Fruit fly (Drosophila melanogaster): Measurements from ENCODE around the gene Edem2.
"Not testable (repeated sequence)": the region's sequence is repeated elsewhere in the genome, so short reads cannot be mapped to it uniquely, and the experiment has no call there.

The Edem2 gene

dm6 chr2L:13206077-13206668 lies 14.2 kb downstream of the Edem2 start (continued):
- no peak for TF ChIP-seq Ravus (GFP tag; IDR thresholded peaks at IDR 0.05)
- TF ChIP-seq Bgb (GFP tag; IDR thresholded peaks at IDR 0.05; ENCODE audit: partially characterized antibody): no peak
- TF ChIP-seq ase (GFP tag; IDR thresholded peaks at IDR 0.05): no peak
- no peak for TF ChIP-seq crp (GFP tag; optimal IDR thresholded peaks at IDR 0.05)
- no peak for TF ChIP-seq CG9609 (GFP tag; optimal IDR thresholded peaks at IDR 0.05)
- TF ChIP-seq CG13296 (GFP tag; optimal IDR thresholded peaks at IDR 0.05): peak; percentile 37
- peak; percentile 98 for TF ChIP-seq sug (tag; optimal IDR thresholded peaks at IDR 0.05)

- TF ChIP-seq CG8765 (GFP tag; IDR thresholded peaks at IDR 0.05): no peak
- TF ChIP-seq CG7963 (GFP tag; IDR thresholded peaks at IDR 0.05; ENCODE audit: partially characterized antibody): 0 out of 3 replicates have a peak, but pooled peaks have one; percentile 18
- TF ChIP-seq org-1 (GFP tag; optimal IDR thresholded peaks at IDR 0.05): no peak
- peak; percentile 19 for TF ChIP-seq exex (tag; optimal IDR thresholded peaks at IDR 0.05)
- TF ChIP-seq odd (GFP tag; optimal IDR thresholded peaks at IDR 0.05): no peak
- 0 out of 2 replicates have a peak, but pooled peaks have one; percentile 23 for TF ChIP-seq Drgx (GFP tag; IDR thresholded peaks at IDR 0.05)
- TF ChIP-seq Bteb2 (GFP tag; optimal IDR thresholded peaks at IDR 0.05): no peak
- peak; percentile 6 for TF ChIP-seq Med (GFP tag)
Observed at dm6 chr2L:13206857-13207463, 15.0 kb downstream of the Edem2 start.

- TF ChIP-seq ci (GFP tag; IDR thresholded peaks at IDR 0.05) (0 out of 3 replicates have a peak, but pooled peaks have one; percentile 37), Opbp (GFP tag; IDR thresholded peaks at IDR 0.05; ENCODE audit: partially characterized antibody) (0 out of 3 replicates have a peak, but pooled peaks have one; percentile 9), prd (GFP tag; IDR thresholded peaks at IDR 0.05) (peak; percentile 23; the same call in 1 of the 3 replicates), Med (GFP tag) (peak; percentile 70), Xrp1 (GFP tag; IDR thresholded peaks at IDR 0.05) (peak; percentile 31; the same call in 1 of the 2 replicates), ken (GFP tag; IDR thresholded peaks at IDR 0.05) (0 out of 3 replicates have a peak, but pooled peaks have one; percentile 28), Bgb (GFP tag; IDR thresholded peaks at IDR 0.05; ENCODE audit: partially characterized antibody) (peak; percentile 19; the same call in 1 of the 2 replicates), kni (GFP tag; optimal IDR thresholded peaks at IDR 0.05) (peak; percentile 2), grn (GFP tag; optimal IDR thresholded peaks at IDR 0.05) (peak; percentile 33), lilli (GFP tag; optimal IDR thresholded peaks at IDR 0.05) (peak; percentile 4), pros (GFP tag; optimal IDR thresholded peaks at IDR 0.05) (peak; percentile 87), CG15479 (GFP tag; optimal IDR thresholded peaks at IDR 0.05) (peak; percentile 41), insv (GFP tag; optimal IDR thresholded peaks at IDR 0.05) (peak in 1 of 2 experiments; percentile 33), CG15696 (tag; optimal IDR thresholded peaks at IDR 0.05) (peak; percentile 33), sens (GFP tag) (peak; percentile 70), knrl (GFP tag; IDR thresholded peaks at IDR 0.05; ENCODE audit: partially characterized antibody) (peak; percentile 23; the same call in 1 of the 3 replicates), zfh1 (GFP tag; IDR thresholded peaks at IDR 0.05) (peak; percentile 33; the same call in 1 of the 3 replicates)
- TF ChIP-seq prd (optimal IDR thresholded peaks at IDR 0.05): not testable (repeated sequence)
Observed at dm6 chr2L:13211764-13212265, 19.8 kb downstream of the Edem2 start, which contains the start of gene CG15482. CG15482 (minus strand) TSS chr2L:13211814.

dm6 chr2L:13215010-13215409 lies 23.0 kb downstream of the Edem2 start, which contains the start of gene kek4:
kek4 (minus strand) TSS chr2L:13215350.
- TF ChIP-seq abd-A (tag; optimal IDR thresholded peaks at IDR 0.05) (no peak), CG3407 (GFP tag; optimal IDR thresholded peaks at IDR 0.05) (no peak), ewg (GFP tag; optimal IDR thresholded peaks at IDR 0.05) (peak; percentile 69), CoRest (tag; optimal IDR thresholded peaks at IDR 0.05) (no peak)
